Fruit fly (Drosophila melanogaster) whole organism, wandering third instar larva: Measurements from ENCODE around the gene Dok.

Experiments used
- Abd-B ChIP-seq: fragments of >200 bp; optimal IDR thresholded peaks from 2 replicates; lab custom pipeline; 2017; ENCODE audit warnings: missing biosample characterization, missing genetic modification characterization
- CG32264 ChIP-seq: fragments of 200-800 bp; sonication (Bioruptor generic); optimal IDR thresholded peaks from 2 replicates; lab custom pipeline; 2016; ENCODE audit warnings: missing biosample characterization, missing genetic modification characterization
- CG9705 ChIP-seq: fragments of 200-800 bp; sonication (Bioruptor generic); optimal IDR thresholded peaks from 2 replicates; lab custom pipeline; 2018; ENCODE audit warnings: missing biosample characterization, mild to moderate bottlenecking, missing genetic modification characterization
- Dfd ChIP-seq: fragments of >200 bp; optimal IDR thresholded peaks from 2 replicates; lab custom pipeline; 2017; ENCODE audit warnings: missing biosample characterization, missing genetic modification characterization
- Dif ChIP-seq: fragments of 200-275, 200-300 bp; sonication (Bioruptor generic); optimal IDR thresholded peaks from 2 replicates; lab custom pipeline; 2018; ENCODE audit warnings: missing biosample characterization, missing genetic modification characterization; ENCODE audit not compliant: partially characterized antibody
- Hnf4 ChIP-seq: fragments of 200-800 bp; sonication (Bioruptor generic); optimal IDR thresholded peaks from 2 replicates; lab custom pipeline; 2016; ENCODE audit warnings: missing biosample characterization, mild to moderate bottlenecking, missing genetic modification characterization
- Hr78 ChIP-seq: fragments of >200 bp; optimal IDR thresholded peaks from 2 replicates; lab custom pipeline; 2017; ENCODE audit warnings: missing biosample characterization, missing genetic modification characterization
- Hr83 ChIP-seq: fragments of 200-300 bp; sonication (Bioruptor generic); optimal IDR thresholded peaks from 2 replicates; lab custom pipeline; 2016; ENCODE audit warnings: missing biosample characterization, mild to moderate bottlenecking, missing genetic modification characterization, moderate library complexity; ENCODE audit not compliant: poor library complexity, severe bottlenecking
- Jra ChIP-seq: sonication (Bioruptor generic); optimal IDR thresholded peaks from 2 replicates; lab custom pipeline; 2016; ENCODE audit warnings: missing biosample characterization, missing genetic modification characterization
- Myc ChIP-seq: fragments of >200 bp; optimal IDR thresholded peaks from 2 replicates; lab custom pipeline; 2017
- N ChIP-seq: fragments of >200 bp; optimal IDR thresholded peaks from 2 replicates; lab custom pipeline; 2018; ENCODE audit warnings: missing biosample characterization, missing external identifiers, missing genetic modification characterization
- OdsH ChIP-seq: fragments of 200-800 bp; sonication (Bioruptor generic); optimal IDR thresholded peaks from 2 replicates; lab custom pipeline; 2016; ENCODE audit warnings: missing biosample characterization, mild to moderate bottlenecking, missing genetic modification characterization
- Sp1 ChIP-seq: fragments of 200-800 bp; sonication (Bioruptor generic); optimal IDR thresholded peaks from 3 replicates; lab custom pipeline; 2019; ENCODE audit warnings: missing biosample characterization, mild to moderate bottlenecking, missing genetic modification characterization, moderate library complexity
- Vsx2 ChIP-seq: fragments of 200-300, 225-300 bp; sonication (Bioruptor generic); optimal IDR thresholded peaks from 2 replicates; lab custom pipeline; 2018; ENCODE audit warnings: missing biosample characterization, missing genetic modification characterization; ENCODE audit not compliant: partially characterized antibody
- br ChIP-seq: fragments of 200-800 bp; sonication (Bioruptor generic); optimal IDR thresholded peaks from 2 replicates; lab custom pipeline; 2016; ENCODE audit warnings: missing biosample characterization, missing genetic modification characterization
- brk ChIP-seq: fragments of 200-800 bp; sonication (Bioruptor generic); optimal IDR thresholded peaks from 2 replicates; lab custom pipeline; 2016; ENCODE audit warnings: missing biosample characterization, mild to moderate bottlenecking, missing genetic modification characterization
- dl ChIP-seq, 2 experiments: fragments of 175-275, 200-275 bp in 1 of 2; fragments of 200-275 bp in 1 of 2; sonication (Bioruptor generic); optimal IDR thresholded peaks; lab custom pipeline; 2018; ENCODE audit warnings: mild to moderate bottlenecking in 2 of 2, missing biosample characterization in 2 of 2, missing genetic modification characterization in 2 of 2, moderate library complexity in 2 of 2; ENCODE audit not compliant: partially characterized antibody in 2 of 2, insufficient read depth in 1 of 2
- dmrt93B ChIP-seq: fragments of 200-800 bp; sonication (Bioruptor generic); optimal IDR thresholded peaks from 2 replicates; lab custom pipeline; 2018; ENCODE audit warnings: missing biosample characterization, mild to moderate bottlenecking, missing genetic modification characterization
- dsf ChIP-seq: sonication (Bioruptor generic); optimal IDR thresholded peaks from 2 replicates; lab custom pipeline; 2016; ENCODE audit warnings: missing biosample characterization, missing genetic modification characterization, borderline replicate concordance
- ey ChIP-seq: fragments of 200-800 bp; sonication (Bioruptor generic); optimal IDR thresholded peaks from 2 replicates; lab custom pipeline; 2016; ENCODE audit warnings: missing biosample characterization, missing genetic modification characterization
- foxo ChIP-seq, 2 experiments: fragments of 200-800 bp; sonication (Bioruptor generic); optimal IDR thresholded peaks; 2 replicates in 1 of 2; 3 replicates in 1 of 2; lab custom pipeline; 2016 to 2017; ENCODE audit warnings: missing biosample characterization in 2 of 2, missing genetic modification characterization in 2 of 2
- fru ChIP-seq: fragments of 200-800 bp; sonication (Bioruptor generic); optimal IDR thresholded peaks from 3 replicates; lab custom pipeline; 2016; ENCODE audit warnings: missing biosample characterization, mild to moderate bottlenecking, missing genetic modification characterization
- h ChIP-seq: fragments of 200-800 bp; sonication (Bioruptor generic); optimal IDR thresholded peaks from 3 replicates; lab custom pipeline; 2016; ENCODE audit warnings: missing biosample characterization, mild to moderate bottlenecking, missing genetic modification characterization
- jim ChIP-seq: fragments of 175-275, 200-325 bp; sonication (Bioruptor generic); optimal IDR thresholded peaks from 2 replicates; lab custom pipeline; 2016; ENCODE audit warnings: missing biosample characterization, mild to moderate bottlenecking, missing genetic modification characterization
- lola ChIP-seq: fragments of >200 bp; optimal IDR thresholded peaks from 2 replicates; lab custom pipeline; 2017; ENCODE audit warnings: missing biosample characterization, missing genetic modification characterization
- pan ChIP-seq: fragments of >200 bp; optimal IDR thresholded peaks from 2 replicates; lab custom pipeline; 2017
- psq ChIP-seq: fragments of 200-800 bp; sonication (Bioruptor generic); optimal IDR thresholded peaks from 3 replicates; lab custom pipeline; 2017; ENCODE audit warnings: missing biosample characterization, mild to moderate bottlenecking, missing genetic modification characterization, moderate library complexity
- sage ChIP-seq: fragments of 200-800 bp; sonication (Bioruptor generic); optimal IDR thresholded peaks from 2 replicates; lab custom pipeline; 2016; ENCODE audit warnings: missing biosample characterization, mild to moderate bottlenecking, missing genetic modification characterization
- sv ChIP-seq: fragments of 200-800 bp; sonication (Bioruptor generic); optimal IDR thresholded peaks from 3 replicates; lab custom pipeline; 2016; ENCODE audit warnings: missing biosample characterization, missing genetic modification characterization
- tai ChIP-seq: sonication (Bioruptor generic); optimal IDR thresholded peaks from 2 replicates; lab custom pipeline; 2016; ENCODE audit warnings: missing biosample characterization, missing genetic modification characterization
- usp ChIP-seq: fragments of >200 bp; optimal IDR thresholded peaks from 2 replicates; lab custom pipeline; 2017; ENCODE audit warnings: missing biosample characterization, missing genetic modification characterization
- woc ChIP-seq: sonication (Bioruptor generic); optimal IDR thresholded peaks from 2 replicates; lab custom pipeline; 2016; ENCODE audit warnings: missing biosample characterization, mild to moderate bottlenecking, missing genetic modification characterization

Dok gene

DNA sequence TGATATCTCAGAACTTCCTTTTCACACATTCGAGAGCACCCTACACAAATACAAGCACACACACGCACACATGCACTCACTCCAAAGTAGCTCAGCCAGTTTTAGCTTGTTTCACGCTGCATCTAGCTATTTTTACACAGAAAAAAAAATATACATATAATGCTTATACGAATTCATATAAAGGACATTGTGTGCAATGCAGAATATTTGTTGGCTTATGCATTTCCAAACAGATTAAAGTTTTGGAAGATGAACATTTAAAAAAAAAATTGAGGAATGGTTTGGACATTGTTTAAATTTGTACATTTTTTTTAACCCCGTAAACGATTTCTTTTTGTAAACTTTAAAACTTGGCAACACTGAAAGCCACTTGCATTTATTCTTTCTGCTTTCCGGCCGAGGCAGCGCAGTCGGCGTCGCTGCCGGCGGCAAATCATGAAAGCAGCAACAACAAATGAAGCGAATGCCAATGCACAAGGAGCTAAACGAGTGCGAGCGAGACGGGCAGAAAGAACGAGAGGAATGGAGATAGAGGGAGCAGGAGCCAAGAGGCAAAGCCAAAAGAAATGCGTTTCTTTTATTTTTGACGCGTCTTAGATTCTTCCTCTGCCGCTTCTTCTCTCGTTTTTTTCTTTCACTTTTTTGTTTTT lies 4.8 kb upstream of the Dok start (continued):
- TF ChIP-seq dl (GFP tag; optimal IDR thresholded peaks at IDR 0.05; lab: Kevin White, UChicago; ENCODE audit: insufficient read depth in 1 of 2, partially characterized antibody in 2 of 2) (no peak), h (peak; percentile 86), Jra (GFP tag; lab: Kevin White, UChicago) (peak; percentile 27), br (GFP tag; lab: Kevin White, UChicago) (peak; percentile 82), foxo (GFP tag; optimal IDR thresholded peaks at IDR 0.05; lab: Kevin White, UChicago) (peak in 1 of 2 experiments; percentile 89), fru (peak; percentile 86), Dfd (GFP tag; lab: Kevin White, UChicago) (no peak), Dif (GFP tag; lab: Kevin White, UChicago) (no peak), pan (lab: Kevin White, UChicago) (no peak), dmrt93B (GFP tag; lab: Kevin White, UChicago) (peak; percentile 75), usp (GFP tag; lab: Kevin White, UChicago) (no peak), sage (peak; percentile 44), Abd-B (GFP tag; lab: Kevin White, UChicago) (no peak), psq (GFP tag; lab: Kevin White, UChicago) (peak; percentile 63), CG32264 (peak; percentile 35), Sp1 (GFP tag; lab: Kevin White, UChicago) (peak; percentile 86), sv (GFP tag; lab: Kevin White, UChicago) (peak; percentile 54), Hr78 (GFP tag; lab: Kevin White, UChicago) (no peak)

DNA sequence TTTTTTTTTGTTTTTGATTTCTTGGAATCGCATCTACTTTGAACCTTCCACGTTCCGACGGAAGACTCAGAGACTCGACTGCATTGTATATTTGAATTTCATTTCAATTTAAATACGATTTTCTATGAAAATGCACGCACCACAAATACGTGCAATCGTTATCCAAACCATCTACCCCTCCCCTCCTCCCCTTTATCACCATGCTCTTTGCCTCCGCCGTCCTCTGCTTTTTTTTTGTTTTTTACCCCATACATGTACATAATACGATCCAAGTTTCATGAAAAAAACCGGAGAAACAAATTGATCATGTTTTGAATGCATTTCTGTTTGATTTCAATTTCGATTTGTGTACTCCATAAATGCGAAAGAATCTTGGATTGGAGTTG lies 4.3 kb upstream of the Dok start:
- TF ChIP-seq Vsx2 (GFP tag; lab: Kevin White, UChicago) (no peak), ey (GFP tag; lab: Kevin White, UChicago) (no peak), Hnf4 (GFP tag; lab: Kevin White, UChicago) (no peak), dsf (no peak), h (no peak), Myc (no peak), Hr78 (GFP tag; lab: Kevin White, UChicago) (no peak)

DNA sequence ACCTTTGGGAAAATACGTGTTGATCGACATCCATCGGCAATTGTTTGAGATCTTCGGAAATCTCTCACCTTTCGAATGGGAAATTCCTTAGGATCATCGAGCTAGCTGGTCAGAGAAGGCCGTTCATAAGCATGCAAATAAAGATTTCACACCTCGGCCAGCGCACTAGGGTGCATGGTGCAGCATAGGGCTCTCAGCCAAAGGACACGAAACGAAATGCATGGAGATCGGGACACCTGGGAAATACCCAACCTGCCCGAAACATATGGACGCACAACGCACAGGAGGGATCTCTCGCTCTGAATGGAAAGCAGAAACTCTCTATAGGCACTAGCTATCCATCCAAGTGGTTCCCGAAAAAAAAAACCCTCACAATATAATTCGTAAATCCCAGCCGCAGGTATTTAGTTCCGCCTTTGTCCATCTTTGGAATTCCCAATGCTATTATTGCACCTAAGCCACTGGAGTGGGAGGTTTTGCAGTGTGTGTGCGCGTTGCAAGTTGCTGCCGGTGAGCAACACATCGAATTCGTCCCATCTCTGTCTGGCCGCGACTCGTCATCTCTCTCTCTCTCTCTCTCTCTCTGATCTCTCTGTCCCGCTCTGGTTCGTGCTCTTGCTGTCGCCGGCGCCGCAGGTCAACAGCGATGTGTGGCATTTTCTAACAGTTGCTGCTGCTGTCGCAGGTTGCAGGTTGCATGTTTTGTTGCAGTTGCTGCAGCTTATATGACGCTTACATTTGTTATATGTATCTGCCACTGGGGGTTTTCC lies 3.4 kb upstream of the Dok start:
- TF ChIP-seq Hr78 (GFP tag; lab: Kevin White, UChicago) (no peak), usp (GFP tag; lab: Kevin White, UChicago) (no peak), brk (no peak), jim (GFP tag; lab: Kevin White, UChicago) (no peak), N (GFP tag; lab: Kevin White, UChicago) (no peak), Hr83 (GFP tag; lab: Kevin White, UChicago) (no peak), woc (no peak), OdsH (GFP tag; lab: Kevin White, UChicago) (no peak), br (GFP tag; lab: Kevin White, UChicago) (no peak), Jra (GFP tag; lab: Kevin White, UChicago) (no peak), h (no peak), Vsx2 (GFP tag; lab: Kevin White, UChicago) (no peak), lola (GFP tag; lab: Kevin White, UChicago) (no peak), CG32264 (no peak), dsf (no peak), pan (lab: Kevin White, UChicago) (no peak), CG9705 (GFP tag; lab: Kevin White, UChicago) (no peak), tai (no peak), psq (GFP tag; lab: Kevin White, UChicago) (no peak)
- TF ChIP-seq, all 38 proteins: peak for 0

DNA sequence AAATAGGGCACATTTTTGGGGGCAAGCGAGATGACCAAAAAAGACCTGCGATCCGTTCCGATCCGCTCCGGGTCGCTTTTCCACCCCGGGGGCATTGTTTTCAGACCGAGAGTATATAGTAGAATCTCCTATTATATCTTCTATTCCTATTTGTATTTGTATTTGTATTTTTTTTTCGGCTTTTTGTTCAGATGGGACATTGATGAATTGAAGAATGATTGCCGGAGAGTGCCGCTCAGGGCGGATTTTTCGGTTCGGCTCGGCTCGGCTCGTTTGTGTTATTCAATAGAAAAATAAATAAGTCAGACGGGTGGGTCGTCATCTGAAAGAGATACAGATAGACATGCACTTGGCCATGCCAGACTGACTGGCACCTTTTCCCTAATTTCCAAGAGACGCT lies 2.2 kb upstream of the Dok start:
- TF ChIP-seq fru (no peak), CG9705 (GFP tag; lab: Kevin White, UChicago) (no peak)
